Fruit fly (Drosophila melanogaster): ENCODE measurements around the gene CG33270.
A peak's percentile ranks its signal among the peaks of the same experiment; 100 is the strongest.

The CG33270 gene

DNA sequence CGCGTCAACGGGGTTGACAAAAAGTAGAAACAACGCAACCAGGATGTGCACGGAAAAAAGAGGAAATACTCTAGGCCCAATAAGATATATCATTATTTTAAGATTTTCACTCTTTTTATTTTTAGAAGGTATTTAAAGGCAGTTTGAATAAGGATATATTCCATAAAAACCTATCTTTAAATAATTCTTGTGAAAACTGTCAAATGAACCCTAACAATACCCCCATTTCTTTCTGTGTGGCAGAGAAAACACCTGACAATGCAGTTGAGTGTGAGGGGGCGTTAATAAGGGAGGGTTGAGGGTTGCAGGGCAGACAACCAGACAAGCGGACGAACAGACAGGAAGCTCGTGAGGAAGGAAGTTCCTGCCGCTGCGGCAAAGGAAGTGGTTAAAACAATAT lies 26.5 kb downstream of the CG33270 start (continued):
- TF ChIP-seq Spps (tag; optimal IDR thresholded peaks at IDR 0.05) (peak; percentile 25), CG2116 (GFP tag; optimal IDR thresholded peaks at IDR 0.05) (peak; percentile 16), grn (GFP tag; optimal IDR thresholded peaks at IDR 0.05) (no peak), jumu (GFP tag; optimal IDR thresholded peaks at IDR 0.05) (peak; percentile 14), ken (GFP tag; IDR thresholded peaks at IDR 0.05) (no peak), CG31224 (GFP tag; IDR thresholded peaks at IDR 0.05) (no peak), Sry-δ (GFP tag; optimal IDR thresholded peaks at IDR 0.05) (no peak), gcm (GFP tag; optimal IDR thresholded peaks at IDR 0.05) (peak; percentile 45), CTCF (GFP tag; optimal IDR thresholded peaks at IDR 0.05) (no peak), HLHmδ (GFP tag; optimal IDR thresholded peaks at IDR 0.05) (no peak), B-H2 (GFP tag; optimal IDR thresholded peaks at IDR 0.05) (no peak), sd (tag; optimal IDR thresholded peaks at IDR 0.05) (no peak), pnt (GFP tag; optimal IDR thresholded peaks at IDR 0.05) (peak; percentile 10), CG7372 (GFP tag; IDR thresholded peaks at IDR 0.05) (0 out of 2 replicates have a peak, but pooled peaks have one; percentile 12), Sox100B (GFP tag; optimal IDR thresholded peaks at IDR 0.05) (peak; percentile 9), pan (optimal IDR thresholded peaks at IDR 0.05) (no peak), pan (GFP tag; optimal IDR thresholded peaks at IDR 0.05 in 1 of 2, IDR thresholded peaks at IDR 0.05 in 1 of 2) (peak in 1 of 2 experiments; percentile 25), H15 (GFP tag; IDR thresholded peaks at IDR 0.05) (0 out of 3 replicates have a peak, but pooled peaks have one; percentile 45), BEAF-32 (GFP tag; optimal IDR thresholded peaks at IDR 0.05) (no peak), pita (GFP tag; optimal IDR thresholded peaks at IDR 0.05) (no peak), CG33557 (GFP tag; optimal IDR thresholded peaks at IDR 0.05) (peak; percentile 46), CG12391 (tag; optimal IDR thresholded peaks at IDR 0.05) (peak; percentile 52), chif (GFP tag; optimal IDR thresholded peaks at IDR 0.05) (peak in 1 of 2 experiments; percentile 16), row (GFP tag; IDR thresholded peaks at IDR 0.05) (peak; percentile 53), Sox102F (GFP tag; optimal IDR thresholded peaks at IDR 0.05) (peak; percentile 53), CG43689 (GFP tag; IDR thresholded peaks at IDR 0.05) (no peak), CG15696 (tag; optimal IDR thresholded peaks at IDR 0.05) (peak; percentile 47), p53 (GFP tag; optimal IDR thresholded peaks at IDR 0.05) (no peak), E2f1 (GFP tag; IDR thresholded peaks at IDR 0.05) (peak; percentile 52), GATAe (GFP tag; conservative IDR thresholded peaks at IDR 0.05) (no peak), CG7556 (GFP tag; optimal IDR thresholded peaks at IDR 0.05) (peak; percentile 36), CG16815 (GFP tag; optimal IDR thresholded peaks at IDR 0.05) (peak; percentile 3), knrl (GFP tag; IDR thresholded peaks at IDR 0.05; ENCODE audit: partially characterized antibody) (no peak), CG17829 (tag; optimal IDR thresholded peaks at IDR 0.05) (peak; percentile 55), mam (GFP tag; optimal IDR thresholded peaks at IDR 0.05) (no peak), CG10366 (GFP tag; IDR thresholded peaks at IDR 0.05) (no peak), D19A (tag; optimal IDR thresholded peaks at IDR 0.05) (peak; percentile 61), HLH3B (GFP tag; IDR thresholded peaks at IDR 0.05) (peak; percentile 49; the same call in 1 of the 2 replicates), sug (tag; optimal IDR thresholded peaks at IDR 0.05) (no peak), CG30431 (GFP tag; optimal IDR thresholded peaks at IDR 0.05) (no peak), Med (GFP tag) (peak; percentile 76), CG14965 (GFP tag; optimal IDR thresholded peaks at IDR 0.05; ENCODE audit: borderline replicate concordance) (no peak), CG7839 (tag; optimal IDR thresholded peaks at IDR 0.05) (peak; percentile 53), Ada2b (GFP tag; IDR thresholded peaks at IDR 0.05) (peak; percentile 26; the same call in 1 of the 2 replicates), CG9817 (tag; optimal IDR thresholded peaks at IDR 0.05) (no peak), Gsc (GFP tag; IDR thresholded peaks at IDR 0.05) (no peak), Abd-B (GFP tag; optimal IDR thresholded peaks at IDR 0.05) (peak; percentile 16), CG13424 (tag; optimal IDR thresholded peaks at IDR 0.05) (peak; percentile 42), cwo (GFP tag; optimal IDR thresholded peaks at IDR 0.05) (no peak), CG6272 (GFP tag; IDR thresholded peaks at IDR 0.05) (peak; percentile 14; the same call in 1 of the 2 replicates), tio (GFP tag; optimal IDR thresholded peaks at IDR 0.05) (peak; percentile 1), sisA (GFP tag; IDR thresholded peaks at IDR 0.05) (peak; percentile 45)

Data from whole organism, embryonic.